Worm (Caenorhabditis elegans) whole organism, L1 larva: ENCODE results near the gene cht-1.

Source experiments
- C04F5.9 ChIP-seq: sonication (generic microtip); optimal IDR thresholded peaks from 2 replicates; lab custom pipeline; 2016; ENCODE audit warnings: missing genetic modification characterization, missing compliant biosample characterization
- C34B4.2 ChIP-seq: sonication (generic microtip); optimal IDR thresholded peaks from 2 replicates; lab custom pipeline; 2017; ENCODE audit warnings: mild to moderate bottlenecking, missing genetic modification characterization, missing compliant biosample characterization
- Y116A8C.19 ChIP-seq: sonication (generic microtip); optimal IDR thresholded peaks from 2 replicates; lab custom pipeline; 2016; ENCODE audit warnings: missing compliant biosample characterization, missing genetic modification characterization, borderline replicate concordance
- blmp-1 ChIP-seq: fragments of 150-350 bp; optimal IDR thresholded peaks from 2 replicates; lab custom pipeline; 2014; ENCODE audit warnings: missing biosample characterization, missing genetic modification characterization
- dsc-1 ChIP-seq: sonication (generic microtip); optimal IDR thresholded peaks from 2 replicates; lab custom pipeline; 2016; ENCODE audit warnings: mild to moderate bottlenecking, missing genetic modification characterization, missing compliant biosample characterization
- fos-1 ChIP-seq: fragments of 150-350 bp; optimal IDR thresholded peaks from 2 replicates; lab custom pipeline; 2014; ENCODE audit warnings: missing biosample characterization, missing genetic modification characterization
- jun-1 ChIP-seq: fragments of 150-350 bp; optimal IDR thresholded peaks from 2 replicates; lab custom pipeline; 2014; ENCODE audit warnings: missing biosample characterization, missing genetic modification reagents, missing genetic modification characterization
- lin-14 ChIP-seq: fragments of 200-800 bp; sonication (Bioruptor generic); optimal IDR thresholded peaks from 2 replicates; lab custom pipeline; 2018; ENCODE audit warnings: mild to moderate bottlenecking, missing genetic modification characterization, moderate library complexity, missing compliant biosample characterization
- lin-35 ChIP-seq, 2 experiments: fragments of 150-350 bp; optimal IDR thresholded peaks; 2 replicates each; lab custom pipeline; 2014; ENCODE audit warnings: missing biosample characterization in 2 of 2, missing genetic modification characterization in 2 of 2, missing genetic modification reagents in 2 of 2
- mef-2 ChIP-seq: fragments of 150-350 bp; optimal IDR thresholded peaks from 2 replicates; lab custom pipeline; 2014; ENCODE audit warnings: missing biosample characterization, missing genetic modification characterization
- nhr-19 ChIP-seq: fragments of 200-800 bp; sonication (Bioruptor generic); conservative IDR thresholded peaks from 2 replicates; pipeline ENCODE4 v1.3.6; 2022; ENCODE audit warnings: missing genetic modification characterization, missing compliant biosample characterization
- sup-37 ChIP-seq: fragments of 200-800 bp; sonication (Bioruptor generic); optimal IDR thresholded peaks from 2 replicates; lab custom pipeline; 2018; ENCODE audit warnings: mild to moderate bottlenecking, missing genetic modification characterization, missing compliant biosample characterization
- zip-4 ChIP-seq: fragments of 200-800 bp; sonication (Bioruptor generic); optimal IDR thresholded peaks from 2 replicates; lab custom pipeline; 2018; ENCODE audit warnings: mild to moderate bottlenecking, missing genetic modification characterization, moderate library complexity, missing compliant biosample characterization
- ztf-11 ChIP-seq, 2 experiments: sonication (generic microtip); optimal IDR thresholded peaks; 2 replicates each; lab custom pipeline; 2016 to 2017; ENCODE audit warnings: missing genetic modification characterization in 2 of 2, missing biosample characterization in 1 of 2, missing compliant biosample characterization in 1 of 2

cht-1 gene

DNA sequence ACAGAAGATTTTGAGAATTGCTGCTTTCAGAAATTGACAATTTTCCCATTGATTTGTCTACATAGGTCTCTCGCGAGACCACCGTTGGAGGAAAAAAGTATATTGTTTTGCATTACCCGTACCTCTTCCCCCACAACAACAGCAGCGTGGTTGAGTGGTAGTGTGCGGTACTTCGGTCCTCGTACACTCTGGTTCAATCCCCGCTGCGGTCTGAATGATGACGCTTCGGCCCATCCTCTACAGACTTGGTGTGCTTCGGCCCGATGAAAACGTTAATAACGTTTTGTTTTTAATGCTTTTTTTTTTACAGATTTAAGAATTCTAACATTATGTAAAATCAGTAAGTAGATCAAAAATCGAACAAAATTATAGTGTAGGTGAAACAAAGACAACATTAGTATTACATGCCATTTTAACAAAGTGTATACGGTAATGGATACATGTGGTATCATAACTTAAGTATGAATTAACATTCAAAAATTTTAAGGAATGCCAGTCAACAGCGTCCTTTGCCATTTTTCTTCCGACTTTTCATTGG lies 51.8 kb downstream of the cht-1 start, which contains the start of gene ZK816.3 (continued):
- no peak for TF ChIP-seq Y116A8C.19
- no peak for TF ChIP-seq C34B4.2 (tag; lab: Kevin White, UChicago)
- no peak for TF ChIP-seq jun-1
- no peak for TF ChIP-seq C04F5.9
- no peak for TF ChIP-seq fos-1
- no peak for TF ChIP-seq sup-37 (GFP tag; lab: Kevin White, UChicago)
- TF ChIP-seq lin-35 (GFP tag; optimal IDR thresholded peaks at IDR 0.05; lab: Kevin White, UChicago) = peak in 1 of 2 experiments; percentile 41
- TF ChIP-seq mef-2 (tag; lab: Kevin White, UChicago) = no peak
- TF ChIP-seq lin-14 (GFP tag; lab: Kevin White, UChicago) = peak; percentile 36
- peak; percentile 30; the same call in 1 of the 2 replicates for TF ChIP-seq nhr-19 (GFP tag; lab: Robert Waterston, UW)
- TF ChIP-seq ztf-11 (tag; optimal IDR thresholded peaks at IDR 0.05; lab: Kevin White, UChicago) = no peak
- TF ChIP-seq dsc-1 (tag; lab: Kevin White, UChicago) = no peak
- TF ChIP-seq blmp-1 (tag; lab: Kevin White, UChicago) = no peak
- no peak for TF ChIP-seq zip-4 (GFP tag; lab: Kevin White, UChicago)
